Fruit fly (Drosophila melanogaster) whole organism, embryonic: Measurements from ENCODE around the gene CG46303.
A peak's percentile ranks its signal among the peaks of the same experiment; 100 is the strongest.

ENCODE experiments used
- B-H1 ChIP-seq: fragments of 200-800 bp; sonication (Bioruptor generic); IDR thresholded peaks from 3 replicates; pipeline ENCODE4 v1.3.6; 2022; ENCODE audit warnings: missing biosample characterization, missing genetic modification characterization
- CG10209 ChIP-seq: fragments of 200-800 bp; sonication (Bioruptor generic); optimal IDR thresholded peaks from 3 replicates; lab custom pipeline; 2017; ENCODE audit warnings: missing biosample characterization, mild to moderate bottlenecking, missing genetic modification characterization, missing genetic modification reagents
- CG13424 ChIP-seq: fragments of 200-800 bp; sonication (Bioruptor generic); optimal IDR thresholded peaks from 2 replicates; lab custom pipeline; 2019; ENCODE audit warnings: missing biosample characterization, mild to moderate bottlenecking, missing genetic modification characterization, moderate library complexity
- CG13624 ChIP-seq: fragments of 200-800 bp; sonication (Bioruptor generic); optimal IDR thresholded peaks from 2 replicates; lab custom pipeline; 2016; ENCODE audit warnings: missing biosample characterization, missing genetic modification characterization
- CG14050 ChIP-seq: fragments of 200-800 bp; sonication (Bioruptor generic); IDR thresholded peaks from 3 replicates; pipeline ENCODE4 v1.3.6; 2022; ENCODE audit warnings: missing biosample characterization, missing genetic modification characterization
- CG16779 ChIP-seq: fragments of 200-800 bp; sonication (Bioruptor generic); IDR thresholded peaks from 2 replicates; pipeline ENCODE4 v1.3.6; 2022; ENCODE audit warnings: missing biosample characterization, missing genetic modification characterization
- CG2199 ChIP-seq: fragments of 200-800 bp; sonication (Bioruptor generic); IDR thresholded peaks from 3 replicates; pipeline ENCODE4 v1.3.6; 2022; ENCODE audit warnings: missing biosample characterization, missing genetic modification characterization
- CG32767 ChIP-seq: fragments of 200-800 bp; sonication (Bioruptor generic); IDR thresholded peaks from 2 replicates; pipeline ENCODE4 v1.3.6; 2022; ENCODE audit warnings: missing biosample characterization, missing genetic modification characterization
- CG33557 ChIP-seq: fragments of 200-800 bp; sonication (Bioruptor generic); optimal IDR thresholded peaks from 2 replicates; lab custom pipeline; 2019; ENCODE audit warnings: missing biosample characterization, mild to moderate bottlenecking, missing genetic modification characterization, moderate library complexity
- CG4328 ChIP-seq: fragments of 200-800 bp; sonication (Bioruptor generic); optimal IDR thresholded peaks from 3 replicates; lab custom pipeline; 2017; ENCODE audit warnings: missing biosample characterization, missing genetic modification reagents, missing genetic modification characterization
- CG4360 ChIP-seq: fragments of 200-800 bp; sonication (Bioruptor generic); IDR thresholded peaks from 2 replicates; pipeline ENCODE4 v1.3.6; 2022; ENCODE audit warnings: missing biosample characterization, missing genetic modification characterization
- CG6791 ChIP-seq: fragments of 200-800 bp; sonication (Bioruptor generic); IDR thresholded peaks from 3 replicates; pipeline ENCODE4 v1.3.6; 2022; ENCODE audit warnings: missing biosample characterization, missing genetic modification characterization; ENCODE audit not compliant: partially characterized antibody
- CG8388 ChIP-seq: fragments of 200-800 bp; sonication (Bioruptor generic); optimal IDR thresholded peaks from 2 replicates; lab custom pipeline; 2019; ENCODE audit warnings: missing biosample characterization, mild to moderate bottlenecking, missing genetic modification characterization, moderate library complexity
- CG9437 ChIP-seq: fragments of 200-800 bp; sonication (Bioruptor generic); optimal IDR thresholded peaks from 2 replicates; lab custom pipeline; 2018; ENCODE audit warnings: missing biosample characterization, mild to moderate bottlenecking, missing genetic modification characterization
- CrebB ChIP-seq: fragments of 200-800 bp; sonication (Bioruptor generic); optimal IDR thresholded peaks from 3 replicates; lab custom pipeline; 2018; ENCODE audit warnings: missing biosample characterization, mild to moderate bottlenecking, missing genetic modification characterization
- Dp ChIP-seq: fragments of 200-800 bp; sonication (Bioruptor generic); optimal IDR thresholded peaks from 2 replicates; lab custom pipeline; 2018; ENCODE audit warnings: missing biosample characterization, mild to moderate bottlenecking, missing genetic modification characterization, moderate library complexity
- Dref ChIP-seq: fragments of 200-800 bp; sonication (Bioruptor generic); IDR thresholded peaks from 2 replicates; pipeline ENCODE4 v1.3.6; 2022; ENCODE audit warnings: missing biosample characterization, missing genetic modification characterization
- E2f1 ChIP-seq: fragments of 200-800 bp; sonication (Bioruptor generic); IDR thresholded peaks from 2 replicates; pipeline ENCODE4 v1.3.6; 2022; ENCODE audit warnings: missing biosample characterization, missing genetic modification characterization
- E2f2 ChIP-seq: fragments of 200-800 bp; sonication (Bioruptor generic); IDR thresholded peaks from 2 replicates; pipeline ENCODE4 v1.3.6; 2022; ENCODE audit warnings: missing biosample characterization, missing genetic modification characterization
- Gug ChIP-seq: fragments of 200-800 bp; sonication (Bioruptor generic); IDR thresholded peaks from 4 replicates; pipeline ENCODE4 v1.3.6; 2022; ENCODE audit warnings: missing biosample characterization, missing genetic modification characterization
- Hey ChIP-seq: fragments of 200-800 bp; sonication (Bioruptor generic); optimal IDR thresholded peaks from 3 replicates; lab custom pipeline; 2018; ENCODE audit warnings: missing biosample characterization, mild to moderate bottlenecking, missing genetic modification characterization
- HmgD ChIP-seq: fragments of 200-800 bp; sonication (Bioruptor generic); optimal IDR thresholded peaks from 3 replicates; lab custom pipeline; 2016; ENCODE audit warnings: missing biosample characterization, missing genetic modification characterization
- Hmx ChIP-seq: fragments of 200-800 bp; sonication (Bioruptor generic); optimal IDR thresholded peaks from 2 replicates; lab custom pipeline; 2016; ENCODE audit warnings: missing biosample characterization, missing genetic modification characterization
- Hr3 ChIP-seq: fragments of 200-800 bp; sonication (Bioruptor generic); optimal IDR thresholded peaks from 3 replicates; lab custom pipeline; 2016; ENCODE audit warnings: missing biosample characterization, missing genetic modification characterization
- Lim3 ChIP-seq: fragments of 200-800 bp; sonication (Bioruptor generic); IDR thresholded peaks from 2 replicates; pipeline ENCODE4 v1.3.6; 2022; ENCODE audit warnings: missing biosample characterization, missing genetic modification characterization
- Oli ChIP-seq: fragments of 200-800 bp; sonication (Bioruptor generic); optimal IDR thresholded peaks from 2 replicates; lab custom pipeline; 2018; ENCODE audit warnings: missing biosample characterization, mild to moderate bottlenecking, missing genetic modification characterization, moderate library complexity
- Opbp ChIP-seq: fragments of 200-800 bp; sonication (Bioruptor generic); IDR thresholded peaks from 3 replicates; pipeline ENCODE4 v1.3.6; 2022; ENCODE audit warnings: missing biosample characterization, missing genetic modification characterization; ENCODE audit not compliant: partially characterized antibody
- Ravus ChIP-seq: fragments of 200-800 bp; sonication (Bioruptor generic); IDR thresholded peaks from 2 replicates; pipeline ENCODE4 v1.3.6; 2022; ENCODE audit warnings: missing biosample characterization, missing genetic modification characterization
- YL-1 ChIP-seq: fragments of 200-800 bp; sonication (Bioruptor generic); optimal IDR thresholded peaks from 3 replicates; lab custom pipeline; 2017; ENCODE audit warnings: missing biosample characterization, mild to moderate bottlenecking, missing genetic modification characterization
- ac ChIP-seq: fragments of 200-800 bp; sonication (Bioruptor generic); optimal IDR thresholded peaks from 3 replicates; lab custom pipeline; 2017; ENCODE audit warnings: missing biosample characterization, mild to moderate bottlenecking, missing genetic modification characterization
- al ChIP-seq: fragments of 200-800 bp; sonication (Bioruptor generic); IDR thresholded peaks from 2 replicates; pipeline ENCODE4 v1.3.6; 2022; ENCODE audit warnings: missing biosample characterization, missing genetic modification characterization
- cg ChIP-seq: fragments of 200-800 bp; sonication (Bioruptor generic); optimal IDR thresholded peaks from 3 replicates; lab custom pipeline; 2019; ENCODE audit warnings: missing biosample characterization, mild to moderate bottlenecking, missing genetic modification characterization, moderate library complexity
- chinmo ChIP-seq: fragments of 200-800 bp; sonication (Bioruptor generic); IDR thresholded peaks from 4 replicates; pipeline ENCODE4 v1.3.6; 2022; ENCODE audit warnings: missing biosample characterization, missing genetic modification characterization; ENCODE audit not compliant: partially characterized antibody
- danr ChIP-seq: fragments of 200-800 bp; sonication (Bioruptor generic); IDR thresholded peaks from 2 replicates; pipeline ENCODE4 v1.3.6; 2022; ENCODE audit warnings: missing biosample characterization, missing genetic modification characterization
- disco-r ChIP-seq: fragments of 200-800 bp; sonication (Bioruptor generic); optimal IDR thresholded peaks from 2 replicates; lab custom pipeline; 2016; ENCODE audit warnings: missing biosample characterization, missing genetic modification characterization
- gro ChIP-seq: fragments of 200-800 bp; sonication (Bioruptor generic); optimal IDR thresholded peaks from 2 replicates; lab custom pipeline; 2016; ENCODE audit warnings: missing biosample characterization, missing genetic modification characterization
- gsb ChIP-seq: fragments of 200-800 bp; sonication (Bioruptor generic); IDR thresholded peaks from 2 replicates; pipeline ENCODE4 v1.3.6; 2022; ENCODE audit warnings: missing biosample characterization, missing genetic modification characterization
- hbn ChIP-seq: fragments of 200-800 bp; sonication (Bioruptor generic); IDR thresholded peaks from 2 replicates; pipeline ENCODE4 v1.3.6; 2022; ENCODE audit warnings: missing biosample characterization, missing genetic modification characterization; ENCODE audit not compliant: partially characterized antibody
- kay ChIP-seq: fragments of 200-800 bp; sonication (Bioruptor generic); optimal IDR thresholded peaks from 2 replicates; lab custom pipeline; 2016; ENCODE audit warnings: missing biosample characterization, missing genetic modification characterization
- lilli ChIP-seq: fragments of 200-800 bp; sonication (Bioruptor generic); optimal IDR thresholded peaks from 3 replicates; lab custom pipeline; 2016; ENCODE audit warnings: missing biosample characterization, missing genetic modification characterization
- nom ChIP-seq: fragments of 200-800 bp; sonication (Bioruptor generic); optimal IDR thresholded peaks from 2 replicates; lab custom pipeline; 2017; ENCODE audit warnings: missing biosample characterization, missing genetic modification characterization, mild to moderate bottlenecking, moderate library complexity, missing genetic modification reagents
- org-1 ChIP-seq: fragments of 200-800 bp; sonication (Bioruptor generic); optimal IDR thresholded peaks from 2 replicates; lab custom pipeline; 2017; ENCODE audit warnings: missing biosample characterization, missing genetic modification characterization
- pita ChIP-seq: fragments of 200-800 bp; sonication (Bioruptor generic); optimal IDR thresholded peaks from 2 replicates; lab custom pipeline; 2017; ENCODE audit warnings: missing biosample characterization, mild to moderate bottlenecking, missing genetic modification characterization
- pzg ChIP-seq: fragments of 200-800 bp; sonication (Bioruptor generic); optimal IDR thresholded peaks from 3 replicates; lab custom pipeline; 2018; ENCODE audit warnings: missing biosample characterization, mild to moderate bottlenecking, missing genetic modification characterization, moderate library complexity
- row ChIP-seq: fragments of 200-800 bp; sonication (Bioruptor generic); IDR thresholded peaks from 3 replicates; pipeline ENCODE4 v1.3.6; 2022; ENCODE audit warnings: missing biosample characterization, missing genetic modification characterization
- sens ChIP-seq: fragments of 200-800 bp; sonication (Bioruptor generic); peaks from one replicate; lab custom pipeline; 2016; ENCODE audit warnings: missing biosample characterization, missing genetic modification characterization
- seq ChIP-seq: fragments of 200-800 bp; sonication (Bioruptor generic); IDR thresholded peaks from 2 replicates; pipeline ENCODE4 v1.3.6; 2022; ENCODE audit warnings: missing biosample characterization, missing genetic modification characterization
- slp2 ChIP-seq: fragments of 200-800 bp; sonication (Bioruptor generic); optimal IDR thresholded peaks from 2 replicates; lab custom pipeline; 2016; ENCODE audit warnings: missing biosample characterization, missing genetic modification characterization
- sr ChIP-seq: fragments of 200-800 bp; sonication (Bioruptor generic); IDR thresholded peaks from 3 replicates; pipeline ENCODE4 v1.3.6; 2022; ENCODE audit warnings: missing biosample characterization, missing genetic modification characterization
- sug ChIP-seq: fragments of 200-800 bp; optimal IDR thresholded peaks from 2 replicates; lab custom pipeline; 2019; ENCODE audit warnings: missing biosample characterization, mild to moderate bottlenecking, missing genetic modification characterization, moderate library complexity
- zen2 ChIP-seq: fragments of 200-800 bp; sonication (Bioruptor generic); IDR thresholded peaks from 3 replicates; pipeline ENCODE4 v1.3.6; 2022; ENCODE audit warnings: missing biosample characterization, missing genetic modification characterization; ENCODE audit not compliant: partially characterized antibody
- zfh2 ChIP-seq: fragments of 200-800 bp; sonication (Bioruptor generic); optimal IDR thresholded peaks from 2 replicates; lab custom pipeline; 2016; ENCODE audit warnings: missing biosample characterization, missing genetic modification characterization

Gene CG46303

DNA sequence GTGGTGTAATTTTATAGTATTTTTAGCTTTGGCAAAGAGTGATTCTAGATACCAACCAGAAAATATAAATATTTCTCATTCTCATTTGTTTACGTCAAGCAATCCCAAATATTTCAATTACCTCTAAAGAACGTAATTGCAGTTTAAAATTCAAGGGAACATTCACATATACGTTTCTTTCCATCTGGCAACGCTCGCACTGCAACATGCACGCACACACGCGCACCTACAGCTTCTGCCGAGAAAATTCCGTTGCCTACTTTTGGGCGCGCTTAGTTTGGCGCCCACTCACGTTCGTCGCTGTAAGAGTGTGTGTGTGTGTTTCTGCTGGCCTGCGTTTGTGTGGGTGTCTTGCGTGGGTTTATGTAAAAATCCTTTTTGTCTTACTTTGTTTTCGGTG is 49.3 kb upstream of the CG46303 start (continued):
- no peak for TF ChIP-seq disco-r
- peak; percentile 83 for TF ChIP-seq cg (GFP tag; lab: Kevin White, UChicago)
- no peak for TF ChIP-seq CG10209 (GFP tag; lab: Kevin White, UChicago)
- TF ChIP-seq pzg (GFP tag; lab: Kevin White, UChicago) = no peak
- no peak for TF ChIP-seq Opbp (GFP tag; lab: Robert Waterston, UW)
- TF ChIP-seq B-H1 = no peak
- no peak for TF ChIP-seq CG33557 (GFP tag; lab: Kevin White, UChicago)
- no peak for TF ChIP-seq CrebB
- no peak for TF ChIP-seq CG16779
- 0 out of 3 replicates have a peak, but pooled peaks have one; percentile 7 for TF ChIP-seq row (GFP tag; lab: Robert Waterston, UW)
- peak; percentile 96 for TF ChIP-seq CG9437 (GFP tag; lab: Kevin White, UChicago)
- no peak for TF ChIP-seq slp2 (GFP tag; lab: Kevin White, UChicago)
- TF ChIP-seq org-1 = no peak
- TF ChIP-seq Ravus (GFP tag; lab: Robert Waterston, UW) = no peak
- no peak for TF ChIP-seq Dref (GFP tag; lab: Robert Waterston, UW)
- TF ChIP-seq Lim3 (GFP tag; lab: Robert Waterston, UW) = no peak
- peak; percentile 21; the same call in 1 of the 3 replicates for TF ChIP-seq CG6791 (GFP tag; lab: Robert Waterston, UW)
- no peak for TF ChIP-seq CG8388 (GFP tag; lab: Kevin White, UChicago)
- no peak for TF ChIP-seq pita (GFP tag; lab: Kevin White, UChicago)
- no peak for TF ChIP-seq hbn
- no peak for TF ChIP-seq HmgD
- TF ChIP-seq kay (GFP tag; lab: Kevin White, UChicago) = no peak
- no peak for TF ChIP-seq CG13624 (GFP tag; lab: Kevin White, UChicago)
- TF ChIP-seq sr = peak; percentile 44; the same call in 1 of the 3 replicates
- TF ChIP-seq lilli = no peak
- no peak for TF ChIP-seq CG4328 (GFP tag; lab: Kevin White, UChicago)
- no peak for TF ChIP-seq Oli (tag; lab: Kevin White, UChicago)
- TF ChIP-seq gro (GFP tag; lab: Kevin White, UChicago) = no peak
- TF ChIP-seq CG4360 = no peak
- no peak for TF ChIP-seq Gug (GFP tag; lab: Robert Waterston, UW)
- peak; percentile 27; the same call in 1 of the 2 replicates for TF ChIP-seq E2f2 (GFP tag; lab: Robert Waterston, UW)
- TF ChIP-seq zfh2 = no peak
- TF ChIP-seq CG2199 (GFP tag; lab: Robert Waterston, UW) = no peak
- TF ChIP-seq nom = no peak
- TF ChIP-seq Hey = no peak
- no peak for TF ChIP-seq gsb (GFP tag; lab: Robert Waterston, UW)
- no peak for TF ChIP-seq seq (GFP tag; lab: Robert Waterston, UW)
- TF ChIP-seq Hr3 (GFP tag; lab: Kevin White, UChicago) = no peak
- no peak for TF ChIP-seq ac (GFP tag; lab: Kevin White, UChicago)
- TF ChIP-seq Hmx (GFP tag; lab: Kevin White, UChicago) = no peak
- TF ChIP-seq Dp (GFP tag; lab: Kevin White, UChicago) = peak; percentile 22
- no peak for TF ChIP-seq danr (GFP tag; lab: Robert Waterston, UW)
- TF ChIP-seq zen2 (GFP tag; lab: Robert Waterston, UW) = no peak
- TF ChIP-seq CG14050 (GFP tag; lab: Robert Waterston, UW) = no peak
- no peak for TF ChIP-seq al (GFP tag; lab: Robert Waterston, UW)
- TF ChIP-seq chinmo = no peak
- no peak for TF ChIP-seq E2f1 (GFP tag; lab: Robert Waterston, UW)
- TF ChIP-seq sens (GFP tag; lab: Kevin White, UChicago) = peak; percentile 65
- TF ChIP-seq sug (tag; lab: Kevin White, UChicago) = no peak
- TF ChIP-seq CG32767 (GFP tag; lab: Robert Waterston, UW) = no peak
- no peak for TF ChIP-seq YL-1 (GFP tag; lab: Kevin White, UChicago)
- no peak for TF ChIP-seq CG13424
